Worm (Caenorhabditis elegans): ENCODE data around the gene F14F3.5.

Gene F14F3.5

ce11 chrX:10485300-10485755 is 43.7 kb downstream of the F14F3.5 start, which contains the start of gene C33D3.3:
TSS of gene C33D3.3 (plus strand) at chrX:10485350.
- TF ChIP-seq ceh-82 (tag; optimal IDR thresholded peaks at IDR 0.05) (no peak), zag-1 (tag; optimal IDR thresholded peaks at IDR 0.05) (no peak), nhr-67 (tag; optimal IDR thresholded peaks at IDR 0.05) (no peak), nfya-1 (tag; optimal IDR thresholded peaks at IDR 0.05; ENCODE audit: insufficient read depth) (no peak), nhr-76 (tag; optimal IDR thresholded peaks at IDR 0.05) (no peak), nhr-28 (tag; optimal IDR thresholded peaks at IDR 0.05) (no peak), lin-39 (tag; optimal IDR thresholded peaks at IDR 0.05) (no peak), elt-3 (tag; optimal IDR thresholded peaks at IDR 0.05) (no peak), ceh-9 (tag; optimal IDR thresholded peaks at IDR 0.05) (no peak), hmg-11 (tag; optimal IDR thresholded peaks at IDR 0.05) (no peak), nhr-25 (tag; optimal IDR thresholded peaks at IDR 0.05) (no peak), nhr-12 (tag; optimal IDR thresholded peaks at IDR 0.05) (no peak), skn-1 (tag; optimal IDR thresholded peaks at IDR 0.05) (no peak), tbx-2 (tag; optimal IDR thresholded peaks at IDR 0.05) (no peak), mml-1 (tag; optimal IDR thresholded peaks at IDR 0.05) (no peak), fkh-2 (tag; optimal IDR thresholded peaks at IDR 0.05) (no peak), fos-1 (tag; optimal IDR thresholded peaks at IDR 0.05) (no peak), mdl-1 (tag; optimal IDR thresholded peaks at IDR 0.05) (no peak)

- no peak for TF ChIP-seq pha-4 (tag; optimal IDR thresholded peaks at IDR 0.05)
- TF ChIP-seq elt-3 (tag; optimal IDR thresholded peaks at IDR 0.05): no peak
- TF ChIP-seq ztf-4 (tag; optimal IDR thresholded peaks at IDR 0.05): no peak
Measured at ce11 chrX:10482272-10482671, 46.8 kb downstream of the F14F3.5 start.

ce11 chrX:10480563-10481290 is 48.3 kb downstream of the F14F3.5 start, which contains the start of gene elt-2:
TSS of gene elt-2 (plus strand) at chrX:10481240.
- TF ChIP-seq fkh-10 (GFP tag; optimal IDR thresholded peaks at IDR 0.05) (no peak), lin-39 (tag; optimal IDR thresholded peaks at IDR 0.05) (no peak), nhr-25 (tag; optimal IDR thresholded peaks at IDR 0.05) (no peak), pqm-1 (tag; optimal IDR thresholded peaks at IDR 0.05) (peak; percentile 96), nhr-11 (tag; optimal IDR thresholded peaks at IDR 0.05) (no peak), snpc-4 (tag; optimal IDR thresholded peaks at IDR 0.05) (no peak), elt-2 (tag; optimal IDR thresholded peaks at IDR 0.05) (no peak), sea-2 (GFP tag; optimal IDR thresholded peaks at IDR 0.05) (no peak), ceh-9 (tag; optimal IDR thresholded peaks at IDR 0.05) (no peak), pha-4 (tag; optimal IDR thresholded peaks at IDR 0.05) (peak; percentile 2), nfya-1 (tag; optimal IDR thresholded peaks at IDR 0.05; ENCODE audit: insufficient read depth) (peak; percentile 78), daf-12 (tag; optimal IDR thresholded peaks at IDR 0.05) (no peak), ztf-4 (tag; optimal IDR thresholded peaks at IDR 0.05) (no peak), lsy-12 (tag; optimal IDR thresholded peaks at IDR 0.05) (peak; percentile 41), mdl-1 (tag; optimal IDR thresholded peaks at IDR 0.05) (no peak), eor-1 (tag; optimal IDR thresholded peaks at IDR 0.05) (no peak), nhr-67 (tag; optimal IDR thresholded peaks at IDR 0.05) (no peak), tbx-2 (tag; optimal IDR thresholded peaks at IDR 0.05) (no peak), jun-1 (tag; optimal IDR thresholded peaks at IDR 0.05) (peak; percentile 95), nhr-76 (tag; optimal IDR thresholded peaks at IDR 0.05) (no peak), fos-1 (tag; optimal IDR thresholded peaks at IDR 0.05) (no peak), lin-15B (tag; optimal IDR thresholded peaks at IDR 0.05) (no peak), aly-2 (tag; optimal IDR thresholded peaks at IDR 0.05) (no peak)

- TF ChIP-seq eor-1 (tag; optimal IDR thresholded peaks at IDR 0.05) (no peak), pqm-1 (tag; optimal IDR thresholded peaks at IDR 0.05) (peak; percentile 64), nhr-67 (tag; optimal IDR thresholded peaks at IDR 0.05) (no peak), daf-12 (tag; optimal IDR thresholded peaks at IDR 0.05) (no peak), jun-1 (tag; optimal IDR thresholded peaks at IDR 0.05) (peak; percentile 48), ztf-11 (tag; optimal IDR thresholded peaks at IDR 0.05) (no peak), nhr-28 (tag; optimal IDR thresholded peaks at IDR 0.05) (no peak)
Measured at ce11 chrX:10479108-10479738, 49.8 kb downstream of the F14F3.5 start.
